Worm (Caenorhabditis elegans): ENCODE measurements around the gene srz-9.
A peak's percentile ranks its signal among the peaks of the same experiment; 100 is the strongest.

The srz-9 gene

ce11 chrIII:1218221-1218620 lies 45.6 kb upstream of the srz-9 start (continued):
- TF ChIP-seq ceh-40 (GFP tag; IDR thresholded peaks at IDR 0.05): no peak
- peak; percentile 74 for TF ChIP-seq B0261.1 (tag; optimal IDR thresholded peaks at IDR 0.05)
- no peak for TF ChIP-seq madf-10 (tag; optimal IDR thresholded peaks at IDR 0.05)
- no peak for TF ChIP-seq ekl-4 (GFP tag; IDR thresholded peaks at IDR 0.05)
- TF ChIP-seq madf-6 (GFP tag; IDR thresholded peaks at IDR 0.05): no peak
- peak; percentile 24 for TF ChIP-seq lin-54 (GFP tag; optimal IDR thresholded peaks at IDR 0.05)
- peak; percentile 51 for TF ChIP-seq D2030.7 (GFP tag; IDR thresholded peaks at IDR 0.05)
- TF ChIP-seq hrde-1 (tag; optimal IDR thresholded peaks at IDR 0.05; ENCODE audit: borderline replicate concordance): no peak
- peak; percentile 38 for TF ChIP-seq snpc-1.3 (tag; optimal IDR thresholded peaks at IDR 0.05; ENCODE audit: insufficient read depth)
- TF ChIP-seq ztf-6 (GFP tag; IDR thresholded peaks at IDR 0.05): no peak
- TF ChIP-seq nhr-90 (tag; optimal IDR thresholded peaks at IDR 0.05): peak; percentile 36
- TF ChIP-seq mcd-1 (GFP tag; IDR thresholded peaks at IDR 0.05): peak; percentile 42
- peak in 1 of 2 experiments; percentile 57 for TF ChIP-seq let-607 (tag; optimal IDR thresholded peaks at IDR 0.05)
- TF ChIP-seq ztf-18 (tag; optimal IDR thresholded peaks at IDR 0.05): peak; percentile 42
- no peak for TF ChIP-seq rcor-1 (GFP tag; IDR thresholded peaks at IDR 0.05)
- TF ChIP-seq ztf-26 (tag; optimal IDR thresholded peaks at IDR 0.05): peak; percentile 13
- TF ChIP-seq F23B12.7 (tag; optimal IDR thresholded peaks at IDR 0.05; ENCODE audit: insufficient read depth): peak; percentile 36
- no peak for TF ChIP-seq F55B11.4 (tag; optimal IDR thresholded peaks at IDR 0.05; ENCODE audit: borderline replicate concordance, insufficient read depth)
- no peak for TF ChIP-seq snpc-4 (GFP tag; optimal IDR thresholded peaks at IDR 0.05)
- TF ChIP-seq snpc-4 (tag; optimal IDR thresholded peaks at IDR 0.05): peak in 1 of 4 experiments; percentile 25
- TF ChIP-seq nhr-120 (GFP tag; IDR thresholded peaks at IDR 0.05): no peak
- TF ChIP-seq mxl-1 (tag; optimal IDR thresholded peaks at IDR 0.05): peak; percentile 25

ce11 chrIII:1218998-1219397 lies 44.8 kb upstream of the srz-9 start:
- TF ChIP-seq egrh-3 (GFP tag; IDR thresholded peaks at IDR 0.05): peak; percentile 10; the same call in 1 of the 2 replicates
- TF ChIP-seq ceh-100 (GFP tag; IDR thresholded peaks at IDR 0.05): no peak
- peak; percentile 97 for TF ChIP-seq hmg-1.2 (GFP tag; IDR thresholded peaks at IDR 0.05)

ce11 chrIII:1220012-1220411 lies 43.8 kb upstream of the srz-9 start:
- TF ChIP-seq ets-4 (GFP tag; optimal IDR thresholded peaks at IDR 0.05): peak; percentile 57
- TF ChIP-seq atf-7 (tag; optimal IDR thresholded peaks at IDR 0.05): peak; percentile 15
- peak; percentile 21 for TF ChIP-seq tlf-1 (GFP tag; optimal IDR thresholded peaks at IDR 0.05)
- TF ChIP-seq nhr-120 (GFP tag; IDR thresholded peaks at IDR 0.05): no peak
- TF ChIP-seq D2030.7 (GFP tag; IDR thresholded peaks at IDR 0.05): no peak
- no peak for TF ChIP-seq cebp-1 (GFP tag; IDR thresholded peaks at IDR 0.05)
- TF ChIP-seq cebp-1 (tag; optimal IDR thresholded peaks at IDR 0.05): peak; percentile 19
- TF ChIP-seq egrh-3 (GFP tag; IDR thresholded peaks at IDR 0.05): peak; percentile 46; the same call in 1 of the 2 replicates
- peak; percentile 40; the same call in 1 of the 2 replicates for TF ChIP-seq dox-1 (GFP tag; IDR thresholded peaks at IDR 0.05)
- peak; percentile 61 for TF ChIP-seq nhr-80 (tag; optimal IDR thresholded peaks at IDR 0.05)

- TF ChIP-seq nhr-80 (tag; optimal IDR thresholded peaks at IDR 0.05) (peak; percentile 80), snpc-1.3 (tag; optimal IDR thresholded peaks at IDR 0.05; ENCODE audit: insufficient read depth) (no peak)
Measured at ce11 chrIII:1221995-1222394, 41.8 kb upstream of the srz-9 start.
